ENCODE assay signal across 1 fruit fly cellular context in genomic region chr3L:10837869-10838783, dm6.
TF ChIP-seq lines count a peak whose summit lies in the region.

No protein-coding gene starts in this region.

TF ChIP-seq in whole organism, embryonic, 481 proteins besides CTCF, POLR2A, EP300 and RAD21 (continued from another document and continues in another):
- peak; percentile 63; the same call in 2 of the 3 replicates for TF ChIP-seq B-H1 (GFP tag; IDR thresholded peaks at IDR 0.05; lab: Robert Waterston, UW)
- TF ChIP-seq Mrtf (GFP tag; IDR thresholded peaks at IDR 0.05; lab: Robert Waterston, UW) = peak; percentile 70; the same call in 2 of the 3 replicates
- TF ChIP-seq mam (GFP tag; optimal IDR thresholded peaks at IDR 0.05; lab: Kevin White, UChicago) = peak; percentile 49
- no peak for TF ChIP-seq fd64A (GFP tag; optimal IDR thresholded peaks at IDR 0.05; lab: Kevin White, UChicago)
- TF ChIP-seq hbn (GFP tag; IDR thresholded peaks at IDR 0.05; lab: Robert Waterston, UW; ENCODE audit: partially characterized antibody) = no peak
- TF ChIP-seq CG1233 (GFP tag; optimal IDR thresholded peaks at IDR 0.05; lab: Kevin White, UChicago) = peak; percentile 48
- TF ChIP-seq bowl (GFP tag; IDR thresholded peaks at IDR 0.05; lab: Robert Waterston, UW) = no peak
- peak; percentile 71; the same call in 2 of the 3 replicates for TF ChIP-seq CG11456 (GFP tag; IDR thresholded peaks at IDR 0.05; lab: Robert Waterston, UW)
- peak; percentile 52 for TF ChIP-seq CG8089 (GFP tag; optimal IDR thresholded peaks at IDR 0.05; lab: Kevin White, UChicago)
- peak; percentile 72 for TF ChIP-seq CG31441 (GFP tag; IDR thresholded peaks at IDR 0.05; lab: Robert Waterston, UW)
- peak; percentile 16; the same call in 1 of the 2 replicates for TF ChIP-seq CG11247 (GFP tag; IDR thresholded peaks at IDR 0.05; lab: Robert Waterston, UW)
- no peak for TF ChIP-seq D19B (GFP tag; optimal IDR thresholded peaks at IDR 0.05; lab: Kevin White, UChicago)
- TF ChIP-seq CG10321 (GFP tag; IDR thresholded peaks at IDR 0.05; lab: Robert Waterston, UW) = peak; percentile 50; the same call in 1 of the 2 replicates
- peak; percentile 61 for TF ChIP-seq lilli (GFP tag; optimal IDR thresholded peaks at IDR 0.05; lab: Kevin White, UChicago)
- TF ChIP-seq H15 (GFP tag; IDR thresholded peaks at IDR 0.05; lab: Robert Waterston, UW) = peak; percentile 72
- peak; percentile 41 for TF ChIP-seq CG9437 (GFP tag; optimal IDR thresholded peaks at IDR 0.05; lab: Kevin White, UChicago)
- no peak for TF ChIP-seq CG10274 (GFP tag; optimal IDR thresholded peaks at IDR 0.05; lab: Kevin White, UChicago)
- TF ChIP-seq twi (tag; optimal IDR thresholded peaks at IDR 0.05; lab: Kevin White, UChicago) = no peak
- TF ChIP-seq CG2199 (GFP tag; IDR thresholded peaks at IDR 0.05; lab: Robert Waterston, UW) = 0 out of 3 replicates have a peak, but pooled peaks have one; percentile 53
- TF ChIP-seq ash1 (GFP tag; optimal IDR thresholded peaks at IDR 0.05; lab: Kevin White, UChicago) = no peak
- TF ChIP-seq corto (GFP tag; optimal IDR thresholded peaks at IDR 0.05; lab: Kevin White, UChicago) = no peak
- no peak for TF ChIP-seq usp (GFP tag; optimal IDR thresholded peaks at IDR 0.05; lab: Kevin White, UChicago)
- TF ChIP-seq lmd (GFP tag; IDR thresholded peaks at IDR 0.05; lab: Robert Waterston, UW) = peak; percentile 55
- no peak for TF ChIP-seq tup (GFP tag; optimal IDR thresholded peaks at IDR 0.05; lab: Kevin White, UChicago)
- peak; percentile 72; the same call in 1 of the 2 replicates for TF ChIP-seq Xrp1 (GFP tag; IDR thresholded peaks at IDR 0.05; lab: Robert Waterston, UW)
- TF ChIP-seq CG4617 (GFP tag; optimal IDR thresholded peaks at IDR 0.05; lab: Kevin White, UChicago; ENCODE audit: borderline replicate concordance) = no peak
- no peak for TF ChIP-seq prd (optimal IDR thresholded peaks at IDR 0.05; lab: Kevin White, UChicago)
- peak; percentile 77 for TF ChIP-seq prd (GFP tag; IDR thresholded peaks at IDR 0.05; lab: Robert Waterston, UW)
- peak; percentile 73 for TF ChIP-seq sob (GFP tag; IDR thresholded peaks at IDR 0.05; lab: Robert Waterston, UW)
- TF ChIP-seq HLHmδ (GFP tag; optimal IDR thresholded peaks at IDR 0.05; lab: Kevin White, UChicago) = no peak
- no peak for TF ChIP-seq Dip2 (GFP tag; IDR thresholded peaks at IDR 0.05; lab: Robert Waterston, UW)
- peak; percentile 78 for TF ChIP-seq HLH3B (GFP tag; IDR thresholded peaks at IDR 0.05; lab: Robert Waterston, UW)
- no peak for TF ChIP-seq ftz-f1 (GFP tag; optimal IDR thresholded peaks at IDR 0.05; lab: Kevin White, UChicago)
- peak; percentile 44 for TF ChIP-seq CG3847 (GFP tag; IDR thresholded peaks at IDR 0.05; lab: Robert Waterston, UW)
- TF ChIP-seq Hsf (GFP tag; optimal IDR thresholded peaks at IDR 0.05; lab: Kevin White, UChicago) = peak; percentile 61
- TF ChIP-seq pita (GFP tag; optimal IDR thresholded peaks at IDR 0.05; lab: Kevin White, UChicago) = no peak
- peak; percentile 22 for TF ChIP-seq Nf-YC (tag; optimal IDR thresholded peaks at IDR 0.05; lab: Kevin White, UChicago)
- peak; percentile 77 for TF ChIP-seq CG11504 (tag; optimal IDR thresholded peaks at IDR 0.05; lab: Kevin White, UChicago)
- TF ChIP-seq Ravus (GFP tag; IDR thresholded peaks at IDR 0.05; lab: Robert Waterston, UW) = no peak; the same call in 1 of the 2 replicates
- no peak for TF ChIP-seq CG34376 (GFP tag; optimal IDR thresholded peaks at IDR 0.05; lab: Kevin White, UChicago)
- no peak for TF ChIP-seq CG6854 (GFP tag; optimal IDR thresholded peaks at IDR 0.05; lab: Kevin White, UChicago)
- peak; percentile 37 for TF ChIP-seq psq (GFP tag; optimal IDR thresholded peaks at IDR 0.05; lab: Kevin White, UChicago)
- TF ChIP-seq CG12104 (GFP tag; optimal IDR thresholded peaks at IDR 0.05; lab: Kevin White, UChicago) = no peak
- TF ChIP-seq ken (GFP tag; IDR thresholded peaks at IDR 0.05; lab: Robert Waterston, UW) = peak; percentile 64; the same call in 2 of the 3 replicates
- peak; percentile 37 for TF ChIP-seq pnt (GFP tag; optimal IDR thresholded peaks at IDR 0.05; lab: Kevin White, UChicago)
- no peak for TF ChIP-seq aop (GFP tag; IDR thresholded peaks at IDR 0.05; lab: Robert Waterston, UW)
- peak; percentile 31 for TF ChIP-seq jing (GFP tag; optimal IDR thresholded peaks at IDR 0.05; lab: Kevin White, UChicago)
- TF ChIP-seq amos (GFP tag; IDR thresholded peaks at IDR 0.05; lab: Robert Waterston, UW; ENCODE audit: partially characterized antibody) = no peak
- TF ChIP-seq fd3F (GFP tag; optimal IDR thresholded peaks at IDR 0.05; lab: Kevin White, UChicago) = peak; percentile 56
- TF ChIP-seq chif (GFP tag; optimal IDR thresholded peaks at IDR 0.05; lab: Kevin White, UChicago) = peak; percentile 41 to 62
- no peak; the same call in 1 of the 2 replicates for TF ChIP-seq sisA (GFP tag; IDR thresholded peaks at IDR 0.05; lab: Robert Waterston, UW)
- no peak for TF ChIP-seq knrl (GFP tag; IDR thresholded peaks at IDR 0.05; lab: Robert Waterston, UW; ENCODE audit: partially characterized antibody)
- TF ChIP-seq NC2α (GFP tag; optimal IDR thresholded peaks at IDR 0.05; lab: Kevin White, UChicago) = no peak
- no peak for TF ChIP-seq h (optimal IDR thresholded peaks at IDR 0.05; lab: Kevin White, UChicago)
- peak; percentile 77 for TF ChIP-seq CG18599 (GFP tag; optimal IDR thresholded peaks at IDR 0.05; lab: Kevin White, UChicago)
- no peak for TF ChIP-seq CG8765 (GFP tag; IDR thresholded peaks at IDR 0.05; lab: Robert Waterston, UW)
- peak; percentile 55 for TF ChIP-seq ind (GFP tag; optimal IDR thresholded peaks at IDR 0.05; lab: Kevin White, UChicago)
- TF ChIP-seq CG31388 (GFP tag; optimal IDR thresholded peaks at IDR 0.05; lab: Kevin White, UChicago) = no peak
- no peak for TF ChIP-seq CkIIα-i1 (GFP tag; IDR thresholded peaks at IDR 0.05; lab: Robert Waterston, UW)
- peak; percentile 31; the same call in 1 of the 2 replicates for TF ChIP-seq CG32772 (GFP tag; IDR thresholded peaks at IDR 0.05; lab: Robert Waterston, UW)
- TF ChIP-seq CG2712 (tag; optimal IDR thresholded peaks at IDR 0.05; lab: Kevin White, UChicago) = peak; percentile 64
- TF ChIP-seq vvl (GFP tag; IDR thresholded peaks at IDR 0.05; lab: Robert Waterston, UW) = peak; percentile 83
- peak; percentile 78 for TF ChIP-seq Sox102F (GFP tag; optimal IDR thresholded peaks at IDR 0.05; lab: Kevin White, UChicago)
- TF ChIP-seq CG6254 (GFP tag; optimal IDR thresholded peaks at IDR 0.05; lab: Kevin White, UChicago) = no peak
- TF ChIP-seq vfl (GFP tag; optimal IDR thresholded peaks at IDR 0.05; lab: Kevin White, UChicago) = no peak
- TF ChIP-seq pfk (GFP tag; optimal IDR thresholded peaks at IDR 0.05; lab: Kevin White, UChicago) = no peak
- TF ChIP-seq ATbp (GFP tag; optimal IDR thresholded peaks at IDR 0.05; lab: Kevin White, UChicago) = peak; percentile 22
- no peak for TF ChIP-seq btn (GFP tag; optimal IDR thresholded peaks at IDR 0.05; lab: Kevin White, UChicago)
- 0 out of 3 replicates have a peak, but pooled peaks have one; percentile 28 for TF ChIP-seq CG2889 (GFP tag; IDR thresholded peaks at IDR 0.05; lab: Robert Waterston, UW)
- TF ChIP-seq Spps (tag; optimal IDR thresholded peaks at IDR 0.05; lab: Kevin White, UChicago) = peak; percentile 43
- TF ChIP-seq CG6765 (GFP tag; optimal IDR thresholded peaks at IDR 0.05; lab: Kevin White, UChicago) = no peak
- TF ChIP-seq CG17328 (GFP tag; IDR thresholded peaks at IDR 0.05; lab: Robert Waterston, UW) = peak; percentile 80
- peak; percentile 58 for TF ChIP-seq E2f2 (GFP tag; IDR thresholded peaks at IDR 0.05; lab: Robert Waterston, UW)
- TF ChIP-seq croc (GFP tag; conservative IDR thresholded peaks at IDR 0.05; lab: Robert Waterston, UW) = 0 out of 3 replicates have a peak, but pooled peaks have one; percentile 18
- TF ChIP-seq az2 (GFP tag; optimal IDR thresholded peaks at IDR 0.05; lab: Kevin White, UChicago) = peak; percentile 66
- peak; percentile 73 for TF ChIP-seq CG32532 (GFP tag; IDR thresholded peaks at IDR 0.05; lab: Robert Waterston, UW)
- no peak for TF ChIP-seq Dp (GFP tag; optimal IDR thresholded peaks at IDR 0.05; lab: Kevin White, UChicago)
- TF ChIP-seq zen2 (GFP tag; IDR thresholded peaks at IDR 0.05; lab: Robert Waterston, UW; ENCODE audit: partially characterized antibody) = no peak
- peak; percentile 66 for TF ChIP-seq CG7556 (GFP tag; optimal IDR thresholded peaks at IDR 0.05; lab: Kevin White, UChicago)
- TF ChIP-seq ewg (GFP tag; optimal IDR thresholded peaks at IDR 0.05; lab: Kevin White, UChicago) = peak; percentile 31
- TF ChIP-seq CG31365 (tag; optimal IDR thresholded peaks at IDR 0.05; lab: Kevin White, UChicago) = no peak
- peak; percentile 40; the same call in 1 of the 2 replicates for TF ChIP-seq ap (GFP tag; IDR thresholded peaks at IDR 0.05; lab: Robert Waterston, UW)
- no peak for TF ChIP-seq YL-1 (GFP tag; optimal IDR thresholded peaks at IDR 0.05; lab: Kevin White, UChicago)
- TF ChIP-seq fru (optimal IDR thresholded peaks at IDR 0.05; lab: Kevin White, UChicago) = no peak
- peak; percentile 26 for TF ChIP-seq D19A (tag; optimal IDR thresholded peaks at IDR 0.05; lab: Kevin White, UChicago)
- TF ChIP-seq tx (GFP tag; optimal IDR thresholded peaks at IDR 0.05; lab: Kevin White, UChicago) = peak; percentile 27
- TF ChIP-seq gcm2 (GFP tag; optimal IDR thresholded peaks at IDR 0.05; lab: Kevin White, UChicago) = peak; percentile 39
- TF ChIP-seq tin (GFP tag; optimal IDR thresholded peaks at IDR 0.05; lab: Kevin White, UChicago) = peak; percentile 53
- no peak for TF ChIP-seq CG34224 (GFP tag; IDR thresholded peaks at IDR 0.05; lab: Robert Waterston, UW; ENCODE audit: partially characterized antibody)
- peak; percentile 23 for TF ChIP-seq odd (GFP tag; optimal IDR thresholded peaks at IDR 0.05; lab: Kevin White, UChicago)
- peak; percentile 74 for TF ChIP-seq Atf6 (GFP tag; IDR thresholded peaks at IDR 0.05; lab: Robert Waterston, UW)
- TF ChIP-seq pb (GFP tag; optimal IDR thresholded peaks at IDR 0.05; lab: Kevin White, UChicago) = peak; percentile 34
- TF ChIP-seq Doc2 (GFP tag; IDR thresholded peaks at IDR 0.05; lab: Robert Waterston, UW) = 0 out of 2 replicates have a peak, but pooled peaks have one; percentile 6
- no peak for TF ChIP-seq Stat92E (GFP tag; optimal IDR thresholded peaks at IDR 0.05; lab: Kevin White, UChicago)
- no peak for TF ChIP-seq hkb (optimal IDR thresholded peaks at IDR 0.05; lab: Kevin White, UChicago)
- TF ChIP-seq hkb (GFP tag; IDR thresholded peaks at IDR 0.05; lab: Robert Waterston, UW) = peak; percentile 72
- peak; percentile 7 for TF ChIP-seq nom (GFP tag; optimal IDR thresholded peaks at IDR 0.05; lab: Kevin White, UChicago)
- TF ChIP-seq ems (GFP tag; optimal IDR thresholded peaks at IDR 0.05; lab: Kevin White, UChicago) = peak; percentile 58
- TF ChIP-seq CG10462 (GFP tag; optimal IDR thresholded peaks at IDR 0.05; lab: Kevin White, UChicago) = no peak
- peak; percentile 68 for TF ChIP-seq CG17359 (tag; optimal IDR thresholded peaks at IDR 0.05; lab: Kevin White, UChicago)
- TF ChIP-seq CG7271 (tag; optimal IDR thresholded peaks at IDR 0.05; lab: Kevin White, UChicago) = no peak
- TF ChIP-seq tio (GFP tag; optimal IDR thresholded peaks at IDR 0.05; lab: Kevin White, UChicago) = peak; percentile 70
- TF ChIP-seq CG9817 (tag; optimal IDR thresholded peaks at IDR 0.05; lab: Kevin White, UChicago) = peak; percentile 43
- TF ChIP-seq slbo (GFP tag; IDR thresholded peaks at IDR 0.05; lab: Robert Waterston, UW) = peak; percentile 74
- peak; percentile 12 for TF ChIP-seq zfh2 (GFP tag; optimal IDR thresholded peaks at IDR 0.05; lab: Kevin White, UChicago)
- no peak for TF ChIP-seq yki (optimal IDR thresholded peaks at IDR 0.05; lab: Kevin White, UChicago)
- peak; percentile 48 for TF ChIP-seq jumu (GFP tag; optimal IDR thresholded peaks at IDR 0.05; lab: Kevin White, UChicago)
- peak; percentile 37 for TF ChIP-seq Dek (tag; optimal IDR thresholded peaks at IDR 0.05; lab: Kevin White, UChicago)
- TF ChIP-seq Hand (GFP tag; optimal IDR thresholded peaks at IDR 0.05; lab: Kevin White, UChicago) = no peak
- TF ChIP-seq CG6683 (GFP tag; optimal IDR thresholded peaks at IDR 0.05; lab: Kevin White, UChicago) = peak; percentile 27
- TF ChIP-seq CG11560 (tag; IDR thresholded peaks at IDR 0.05; lab: Robert Waterston, UW) = no peak
- peak; percentile 56 for TF ChIP-seq CG18262 (tag; optimal IDR thresholded peaks at IDR 0.05; lab: Kevin White, UChicago)
- TF ChIP-seq Oli (tag; optimal IDR thresholded peaks at IDR 0.05; lab: Kevin White, UChicago) = peak; percentile 67
- TF ChIP-seq bab2 (GFP tag; optimal IDR thresholded peaks at IDR 0.05; lab: Kevin White, UChicago) = peak; percentile 69
- no peak for TF ChIP-seq Lpt (GFP tag; optimal IDR thresholded peaks at IDR 0.05; lab: Kevin White, UChicago)
- TF ChIP-seq br (optimal IDR thresholded peaks at IDR 0.05; lab: Kevin White, UChicago) = no peak
- no peak for TF ChIP-seq CG11398 (GFP tag; optimal IDR thresholded peaks at IDR 0.05; lab: Kevin White, UChicago)
- TF ChIP-seq Optix (GFP tag; IDR thresholded peaks at IDR 0.05; lab: Robert Waterston, UW) = peak; percentile 57; the same call in 2 of the 3 replicates
- peak; percentile 2 for TF ChIP-seq CG6654 (GFP tag; optimal IDR thresholded peaks at IDR 0.05; lab: Kevin White, UChicago)
- no peak for TF ChIP-seq CG15479 (GFP tag; optimal IDR thresholded peaks at IDR 0.05; lab: Kevin White, UChicago)
- TF ChIP-seq crol (GFP tag; IDR thresholded peaks at IDR 0.05; lab: Robert Waterston, UW) = peak; percentile 73
- TF ChIP-seq p53 (GFP tag; optimal IDR thresholded peaks at IDR 0.05; lab: Kevin White, UChicago) = no peak
- TF ChIP-seq gcm (GFP tag; optimal IDR thresholded peaks at IDR 0.05; lab: Kevin White, UChicago) = peak; percentile 34
- peak; percentile 38 for TF ChIP-seq Ssrp (tag; optimal IDR thresholded peaks at IDR 0.05; lab: Kevin White, UChicago)
- TF ChIP-seq chn (GFP tag; optimal IDR thresholded peaks at IDR 0.05; lab: Kevin White, UChicago) = peak; percentile 60
- TF ChIP-seq eyg (GFP tag; optimal IDR thresholded peaks at IDR 0.05; lab: Kevin White, UChicago) = peak; percentile 41
- TF ChIP-seq bbx (GFP tag; IDR thresholded peaks at IDR 0.05; lab: Robert Waterston, UW; ENCODE audit: partially characterized antibody) = no peak
- peak; percentile 41 for TF ChIP-seq CG9609 (GFP tag; optimal IDR thresholded peaks at IDR 0.05; lab: Kevin White, UChicago)
- TF ChIP-seq Meics (GFP tag; optimal IDR thresholded peaks at IDR 0.05; lab: Kevin White, UChicago) = peak; percentile 65
- peak; percentile 68 for TF ChIP-seq CG2120 (GFP tag; optimal IDR thresholded peaks at IDR 0.05; lab: Kevin White, UChicago)
- TF ChIP-seq CG7963 (GFP tag; IDR thresholded peaks at IDR 0.05; lab: Robert Waterston, UW; ENCODE audit: partially characterized antibody) = no peak
